Worm (Caenorhabditis elegans) whole organism, dauer: ENCODE results near the gene Y48A6B.7.
"Not testable (repeated sequence)": the region's sequence is repeated elsewhere in the genome, so short reads cannot be mapped to it uniquely, and the experiment has no call there.

Experiments used
- unc-62 ChIP-seq: sonication (generic microtip); optimal IDR thresholded peaks from 2 replicates; lab custom pipeline; 2017; ENCODE audit warnings: missing biosample characterization, missing genetic modification reagents, missing genetic modification characterization

The Y48A6B.7 gene

DNA sequence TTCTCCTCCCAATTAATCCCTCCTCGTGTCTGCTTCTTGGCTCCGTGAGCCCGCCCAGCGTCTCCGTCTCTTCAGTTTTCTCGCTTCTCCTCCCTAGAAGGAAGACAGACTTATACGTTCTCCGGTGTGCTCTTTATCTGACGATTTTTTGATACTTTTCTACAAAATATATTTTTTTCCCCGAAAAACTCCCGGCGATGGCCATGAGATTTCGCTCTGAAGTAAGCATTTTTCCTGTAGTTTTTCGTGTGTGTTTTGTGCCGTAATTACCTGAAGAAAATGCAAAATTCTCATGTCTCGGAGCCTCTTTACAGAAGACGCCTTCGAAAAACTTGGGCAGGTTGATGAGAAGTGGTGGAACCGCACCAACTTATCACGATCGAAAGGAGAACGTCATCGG lies 10.3 kb upstream of the Y48A6B.7 start, which contains the start of gene spat-2:
Gene spat-2, plus strand, starts transcription at position 301 of the 400 bp plus-strand sequence.
- TF ChIP-seq unc-62, result no peak

DNA sequence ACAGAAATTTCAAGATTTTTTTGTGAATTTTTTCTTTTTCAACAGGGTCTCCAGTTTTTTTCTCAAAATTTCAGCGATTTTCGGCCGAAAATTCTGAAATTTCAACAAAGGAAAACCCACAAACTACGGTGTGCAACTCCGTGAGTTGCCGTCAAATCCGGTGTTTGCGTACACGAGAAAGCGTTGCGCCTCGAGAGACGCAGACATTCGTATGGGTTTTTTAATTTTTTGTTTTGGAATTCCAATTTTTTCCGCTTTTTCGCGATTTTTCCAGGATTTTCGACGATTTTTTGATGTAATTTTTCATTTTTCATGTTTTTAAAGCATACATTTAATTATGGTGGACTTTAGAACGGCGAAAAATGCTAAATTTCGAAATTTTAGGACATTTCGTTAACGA lies 9.8 kb upstream of the Y48A6B.7 start:
- TF ChIP-seq unc-62, result no peak

DNA sequence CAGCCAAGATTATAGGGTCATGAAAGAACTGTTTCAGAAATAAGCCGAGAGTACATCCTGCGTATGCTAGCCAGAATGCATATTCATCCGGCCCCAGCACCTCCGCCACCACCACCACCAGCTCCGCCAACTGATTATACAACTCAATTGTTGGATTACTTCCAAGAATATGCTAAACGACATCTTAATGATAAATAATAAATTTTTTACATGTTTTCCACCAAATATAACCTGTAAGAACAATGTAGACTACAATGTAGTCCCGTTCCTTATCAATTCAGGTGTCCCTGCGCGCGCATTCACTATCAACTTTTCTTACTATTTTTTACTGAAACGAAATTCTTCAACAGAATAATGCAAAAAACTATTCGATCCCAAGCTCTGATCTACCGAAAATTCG lies 6.5 kb upstream of the Y48A6B.7 start, which contains the start of gene Y48A6B.9:
Gene Y48A6B.9, plus strand, starts transcription at position 301 of the 400 bp plus-strand sequence.
- TF ChIP-seq unc-62, result no peak

DNA sequence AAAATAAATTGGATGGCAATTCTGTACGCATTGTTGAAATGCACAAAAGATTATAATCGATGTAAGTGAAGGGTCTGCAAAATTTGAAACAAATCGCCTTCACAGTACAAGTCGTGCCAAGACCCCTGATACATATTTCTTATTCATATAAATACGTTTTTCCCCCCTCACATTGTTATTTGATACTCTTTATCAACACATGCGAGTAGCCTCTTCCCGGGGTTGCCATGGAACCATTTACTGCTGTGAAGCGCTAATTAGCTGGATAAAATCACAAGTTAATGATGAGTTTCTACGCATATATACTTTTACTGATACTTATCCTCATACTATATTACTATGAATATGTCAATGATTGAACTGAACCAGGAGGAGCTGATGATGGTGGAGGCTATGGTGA lies 4.9 kb upstream of the Y48A6B.7 start, which contains the start of gene Y48A6B.14:
Gene Y48A6B.14, plus strand, starts transcription at position 301 of the 400 bp plus-strand sequence.
- TF ChIP-seq unc-62, result no peak

DNA sequence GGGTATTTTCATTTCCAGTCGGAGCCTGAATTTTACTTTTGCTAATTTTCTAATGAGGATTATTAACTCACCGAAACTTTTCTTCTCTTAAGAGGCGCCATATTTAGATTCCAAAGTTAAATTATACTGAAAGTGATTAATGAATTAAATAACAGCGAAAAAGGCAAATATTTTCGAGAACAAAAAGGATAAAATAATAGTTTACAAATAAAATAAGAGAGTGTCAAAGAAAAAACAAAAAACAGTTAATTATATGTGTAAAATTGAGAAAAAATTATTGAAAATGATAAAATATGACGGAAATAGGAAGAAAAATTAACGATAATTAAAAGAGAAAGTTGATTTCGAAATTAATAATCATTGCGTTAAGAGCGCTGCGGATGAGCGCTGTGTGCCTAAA lies 3.0 kb upstream of the Y48A6B.7 start, which contains the start of gene Y48A6B.8:
Gene Y48A6B.8, minus strand, starts transcription at position 101 of the 400 bp plus-strand sequence.
- not testable (repeated sequence) for TF ChIP-seq unc-62

DNA sequence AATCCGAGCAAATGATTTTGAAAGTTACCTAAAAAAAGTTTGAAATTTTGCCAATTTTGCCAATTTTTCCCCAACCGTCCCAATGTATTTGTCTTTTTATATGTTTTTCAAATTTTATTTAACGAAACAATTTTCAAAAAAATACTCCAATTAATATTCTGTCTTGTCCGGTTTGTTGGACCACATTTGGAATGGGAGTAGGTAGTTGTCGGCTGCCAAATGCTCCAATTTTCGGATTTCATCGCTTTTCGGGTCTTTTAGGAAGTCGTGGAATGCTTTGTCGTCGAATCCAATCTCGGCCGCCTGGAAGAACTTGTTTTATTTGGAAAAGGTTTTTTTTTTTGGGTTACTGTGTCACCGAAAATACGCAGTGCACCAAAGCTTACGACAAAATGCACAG lies 1.2 kb downstream of the Y48A6B.7 start:
- no peak for TF ChIP-seq unc-62

DNA sequence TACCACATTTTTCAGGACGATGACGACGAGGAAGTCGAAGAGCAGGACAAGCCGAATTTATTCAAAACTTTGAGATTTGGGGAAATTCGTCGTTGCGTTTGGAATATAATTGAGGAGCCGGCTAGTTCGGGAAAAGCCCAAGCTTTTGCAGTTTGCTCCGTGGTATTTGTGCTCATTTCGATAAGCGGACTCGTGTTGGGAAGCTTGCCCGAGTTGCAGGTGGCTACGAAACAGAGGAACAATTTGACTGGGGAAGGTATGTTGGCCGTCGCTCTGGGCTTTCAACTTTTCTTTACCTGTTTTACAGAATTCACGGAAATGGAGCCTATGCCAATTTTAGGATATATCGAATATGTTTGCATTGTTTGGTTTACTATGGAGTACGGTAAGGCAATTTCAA lies 4.1 kb downstream of the Y48A6B.7 start:
- TF ChIP-seq unc-62, result no peak

DNA sequence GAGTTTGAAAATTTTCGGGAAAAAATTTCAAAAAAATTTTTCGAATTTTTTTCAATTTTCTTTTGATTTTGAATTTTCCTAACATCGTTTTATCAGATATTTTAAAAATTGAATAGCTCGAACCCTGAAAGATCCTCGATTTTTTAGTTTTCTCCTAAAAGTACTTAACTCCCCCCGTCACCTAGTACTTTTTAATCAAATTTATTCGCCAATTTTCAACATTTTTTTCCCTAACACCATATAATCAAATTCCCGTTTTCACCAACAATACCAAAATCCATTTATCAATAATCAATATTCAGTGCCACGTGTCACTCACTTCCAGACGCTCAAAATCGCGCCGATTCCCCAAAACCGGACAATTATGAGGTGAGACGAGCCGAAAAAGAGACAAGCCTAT lies 14.1 kb downstream of the Y48A6B.7 start, which contains the start of gene kvs-4:
Gene kvs-4, plus strand, starts transcription at position 301 of the 400 bp plus-strand sequence.
- TF ChIP-seq unc-62, result no peak

DNA sequence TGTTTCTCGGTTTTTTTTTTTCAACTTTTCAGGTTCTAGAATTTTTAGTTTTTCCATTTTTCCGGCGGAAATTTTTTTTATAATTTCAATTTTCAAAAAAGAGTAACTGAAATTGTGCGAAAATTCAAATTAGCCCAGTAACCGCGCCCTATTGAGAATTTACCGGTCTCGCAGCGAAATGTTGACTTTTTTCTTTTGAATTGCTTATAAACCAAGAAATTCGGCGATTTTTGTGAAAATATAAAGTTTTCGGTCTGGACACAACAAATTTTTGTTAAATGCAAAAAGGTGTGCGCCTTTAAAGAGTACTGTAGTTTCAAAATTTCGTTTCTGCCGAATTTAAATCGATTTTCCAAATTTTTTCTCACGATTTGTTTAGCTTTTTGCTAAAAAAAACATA lies 15.8 kb downstream of the Y48A6B.7 start:
- TF ChIP-seq unc-62, result no peak

DNA sequence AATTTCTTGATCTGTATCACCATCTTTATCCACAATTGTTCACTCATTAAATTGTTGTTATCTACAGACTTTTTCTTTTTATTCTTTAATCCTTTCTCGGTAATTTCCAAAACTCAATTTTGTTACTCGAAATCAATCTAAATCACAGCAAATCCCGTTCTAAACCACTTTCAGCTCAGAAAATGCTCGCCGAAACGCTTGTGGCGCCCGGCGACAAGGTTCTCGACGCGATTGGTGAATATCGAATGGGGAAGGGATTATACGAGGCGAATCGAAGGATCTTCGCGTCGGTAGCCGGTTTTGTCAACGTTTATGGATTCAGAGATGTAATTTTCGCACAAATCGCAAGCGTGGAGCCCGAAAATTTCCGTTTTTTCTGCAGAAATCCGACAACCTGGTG lies 17.5 kb downstream of the Y48A6B.7 start, which contains the start of gene exos-1:
Gene exos-1, plus strand, starts transcription at position 175 of the 400 bp plus-strand sequence.
- TF ChIP-seq unc-62, result no peak

DNA sequence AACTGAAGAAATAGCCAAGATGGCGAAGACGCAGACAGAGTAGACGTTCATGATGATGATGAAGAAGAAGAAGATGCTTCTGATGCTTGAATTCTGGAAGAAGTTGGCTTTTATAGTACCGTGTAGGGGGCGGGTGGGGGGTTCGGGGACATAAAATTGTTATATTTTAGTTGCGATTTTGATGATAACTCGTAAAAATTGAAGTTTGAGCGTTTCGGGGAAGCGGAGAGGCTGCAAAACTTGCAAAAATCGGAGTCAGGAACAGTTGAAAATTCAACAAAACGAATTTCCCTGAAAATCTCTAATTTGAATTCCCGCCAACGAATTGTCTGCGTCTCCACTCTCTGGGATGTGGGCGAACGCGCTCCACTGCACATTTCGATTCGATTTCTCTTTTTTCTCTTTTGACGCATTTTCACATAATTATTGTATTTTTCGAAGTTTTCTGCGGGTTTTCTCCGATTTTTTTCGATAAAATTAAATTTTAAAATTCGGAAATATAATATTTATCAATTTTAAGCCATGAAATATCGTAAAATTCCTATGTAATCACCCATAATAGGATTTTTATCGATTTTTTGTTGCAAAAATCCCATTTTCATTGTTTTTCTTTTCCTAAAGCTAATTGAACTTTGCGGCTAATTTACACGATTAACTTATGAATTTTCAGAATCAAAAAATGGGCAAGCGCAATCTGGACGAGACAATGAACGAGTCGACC lies 18.7 kb downstream of the Y48A6B.7 start, which contains the start of the genes fipr-17 and Y48A6B.3:
Gene fipr-17, minus strand, starts transcription at position 51 of the 721 bp plus-strand sequence.
Gene Y48A6B.3, plus strand, starts transcription at position 671 of the 721 bp plus-strand sequence.
- TF ChIP-seq unc-62, result no peak

DNA sequence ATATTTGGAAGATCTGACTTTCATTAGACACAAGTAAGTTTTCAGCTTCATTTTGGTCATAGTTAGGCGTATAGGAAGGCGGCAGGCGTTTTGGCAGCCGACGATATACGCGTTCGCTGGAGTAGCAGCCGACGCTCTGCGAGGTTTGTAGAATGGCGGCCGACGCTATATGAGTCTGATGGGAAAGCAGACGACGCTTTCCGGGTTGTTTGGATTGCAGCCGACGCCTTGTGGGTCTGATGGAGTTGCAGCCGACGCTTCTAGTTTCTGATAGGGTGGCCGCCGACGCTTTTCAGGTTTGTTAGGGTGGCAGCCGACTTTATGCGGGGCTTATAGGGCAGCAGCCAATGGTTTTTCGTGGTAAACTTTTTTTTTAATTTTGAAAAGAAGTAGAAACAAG lies 23.6 kb downstream of the Y48A6B.7 start:
- no peak for TF ChIP-seq unc-62

DNA sequence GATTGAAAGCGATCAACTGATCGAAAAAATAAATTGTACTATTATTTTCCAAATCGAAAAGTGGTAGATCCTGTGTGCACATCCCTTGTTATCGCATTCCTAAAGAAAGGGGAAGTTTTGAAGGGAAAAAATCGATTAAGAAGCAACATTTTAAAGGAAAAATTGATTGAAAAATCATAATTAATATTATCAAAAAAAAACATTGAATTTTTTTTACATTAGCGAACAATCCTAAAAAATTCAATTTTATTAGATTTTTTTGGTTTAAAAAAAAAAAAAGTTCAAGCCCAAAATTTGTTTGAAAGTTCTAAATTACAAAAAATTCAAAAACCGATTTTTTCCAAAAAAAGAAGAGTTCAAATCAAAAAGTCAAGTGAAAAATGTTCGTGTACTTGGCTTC lies 31.2 kb downstream of the Y48A6B.7 start, which contains the start of gene dmsr-5:
Gene dmsr-5, minus strand, starts transcription at position 101 of the 400 bp plus-strand sequence.
- no peak for TF ChIP-seq unc-62

DNA sequence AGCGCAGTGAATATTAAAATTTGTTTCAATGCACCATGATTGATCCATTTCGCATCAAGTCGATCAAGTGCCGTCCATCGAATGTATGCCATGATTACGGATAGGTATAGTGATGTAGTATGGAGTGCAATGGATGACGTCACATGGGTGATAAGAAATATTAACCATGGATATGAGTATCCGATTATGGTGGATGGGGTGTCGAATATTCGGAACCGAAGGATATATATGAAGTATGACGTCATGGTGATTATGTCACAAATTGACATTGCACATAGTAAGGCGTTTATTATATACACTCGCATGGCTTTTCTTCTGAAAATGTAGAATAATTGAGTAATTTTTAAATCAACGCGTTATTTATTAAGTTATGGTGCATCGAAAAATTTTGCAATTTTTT lies 32.3 kb downstream of the Y48A6B.7 start:
- no peak for TF ChIP-seq unc-62

DNA sequence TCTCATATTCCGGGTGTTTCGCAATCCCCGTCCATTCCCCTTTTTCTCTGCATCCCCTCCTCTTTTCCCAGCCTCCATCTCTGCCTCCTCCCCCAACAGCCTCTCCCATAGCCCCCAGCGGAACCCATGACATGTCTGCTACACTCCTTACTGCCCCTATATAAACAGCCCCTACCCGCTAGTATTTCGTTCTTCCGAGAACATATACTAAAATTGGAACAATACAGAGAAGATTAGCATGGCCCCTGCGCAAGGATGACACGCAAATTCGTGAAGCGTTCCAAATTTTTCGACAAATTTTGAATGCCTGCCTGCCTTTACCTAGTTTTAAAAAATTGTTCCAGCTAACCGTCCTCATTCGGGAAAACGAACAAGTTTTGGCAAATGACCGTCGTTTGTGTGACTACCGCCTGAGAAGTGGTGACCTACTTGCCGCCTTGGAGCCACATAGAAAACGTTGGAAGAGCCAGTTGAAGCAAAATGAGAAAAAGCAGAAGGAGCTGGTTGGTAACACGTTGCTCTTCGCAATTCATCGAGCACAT lies 36.8 kb downstream of the Y48A6B.7 start:
- no peak for TF ChIP-seq unc-62

DNA sequence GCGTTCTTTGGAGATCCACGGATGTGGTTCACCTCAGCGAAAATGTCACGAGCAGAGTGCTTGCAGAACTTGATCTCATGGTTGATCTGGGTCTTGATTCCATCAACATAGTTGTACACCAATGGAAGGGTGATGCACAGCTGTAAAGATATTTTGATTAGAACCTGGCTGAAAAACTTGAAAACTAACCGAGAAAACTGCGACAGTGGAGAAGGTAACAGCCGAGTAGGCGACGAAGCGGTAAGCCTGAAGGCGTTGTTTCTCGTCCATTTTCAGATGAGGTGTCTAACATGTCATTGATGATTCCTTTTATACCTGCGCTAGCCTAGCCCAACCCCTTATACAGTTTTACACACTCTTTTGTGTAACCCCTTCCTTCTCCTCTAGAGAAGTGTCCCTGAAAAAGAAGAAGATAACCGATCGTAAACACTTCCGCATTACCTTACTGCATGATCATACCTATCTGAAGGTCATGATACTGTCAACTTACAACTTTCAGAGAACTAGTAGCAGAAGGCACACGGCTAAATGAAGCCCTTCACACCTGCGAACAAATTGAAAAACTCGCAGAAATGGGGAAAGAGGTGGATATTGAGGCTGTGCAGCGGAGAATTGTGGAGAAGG lies 38.7 kb downstream of the Y48A6B.7 start, which contains the start of gene col-94:
Gene col-94, minus strand, starts transcription at position 313 of the 624 bp plus-strand sequence.
- no peak for TF ChIP-seq unc-62

DNA sequence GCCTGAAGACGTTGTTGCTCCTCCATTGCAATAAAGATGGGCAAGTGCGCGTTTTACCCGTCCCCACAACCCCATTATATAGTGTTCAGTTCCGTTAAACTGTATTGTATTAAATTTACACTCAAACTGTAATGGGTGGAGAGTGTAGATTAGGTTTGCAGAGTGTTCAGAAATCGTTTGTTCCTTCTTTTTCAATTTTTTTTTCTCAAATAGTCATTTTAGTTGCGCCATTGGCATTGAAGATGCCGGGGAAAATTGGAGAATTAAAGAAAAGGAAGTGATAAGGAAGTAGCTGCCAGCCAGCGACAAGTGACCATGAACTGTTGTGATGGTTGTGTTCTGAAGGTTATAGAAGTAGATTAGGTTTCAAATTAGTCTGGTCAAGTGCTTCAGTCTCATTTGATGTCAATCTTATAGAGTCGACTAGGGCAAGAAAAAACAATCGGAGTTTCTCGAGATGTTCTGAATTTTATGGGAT lies 40.8 kb downstream of the Y48A6B.7 start, which contains the start of gene col-93:
Gene col-93, minus strand, starts transcription at position 51 of the 478 bp plus-strand sequence.
- no peak for TF ChIP-seq unc-62
